Worm (Caenorhabditis elegans): ENCODE measurements around the gene gphr-1.

Gene gphr-1

DNA sequence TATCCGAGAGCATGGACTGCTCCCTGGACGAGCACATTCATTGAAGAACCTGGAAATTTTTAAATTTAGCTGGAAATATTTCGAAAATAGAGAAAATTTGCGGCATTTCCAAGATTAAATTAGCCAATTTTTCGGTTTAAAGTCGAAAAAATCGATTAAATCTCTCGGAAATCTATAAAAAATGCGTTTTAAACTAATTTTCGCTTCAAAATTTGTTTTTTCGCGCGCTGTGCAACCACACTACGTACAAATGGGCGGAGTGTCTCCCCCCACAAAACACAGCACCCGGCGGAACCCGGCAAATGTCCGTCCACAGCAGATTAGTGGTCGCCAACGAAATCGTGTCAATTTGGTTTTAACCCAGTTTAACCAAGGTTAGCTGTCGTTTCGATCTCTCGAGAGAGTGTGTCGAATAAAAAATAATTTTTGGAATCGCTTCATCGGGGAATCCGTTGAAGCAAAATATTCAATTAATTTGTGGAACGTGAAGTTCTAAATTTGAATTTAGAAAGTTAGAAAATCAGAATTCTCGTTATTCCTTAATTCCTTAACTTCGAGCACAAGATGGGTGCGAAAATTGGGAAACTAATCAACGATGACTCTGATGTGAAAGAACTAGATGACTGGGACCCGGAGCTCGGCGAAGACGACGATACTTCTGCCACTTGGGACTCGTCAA, 31.4 kb downstream of the gphr-1 start, which contains the start of the genes tim-1 and Y75B8A.23 (continued):
- TF ChIP-seq sdz-38 (tag; optimal IDR thresholded peaks at IDR 0.05) (peak; percentile 30), D2030.7 (GFP tag; IDR thresholded peaks at IDR 0.05) (peak; percentile 100), snpc-3.4 (tag; optimal IDR thresholded peaks at IDR 0.05) (peak; percentile 99), B0336.3 (GFP tag; IDR thresholded peaks at IDR 0.05) (peak; percentile 95), ceh-27 (GFP tag; optimal IDR thresholded peaks at IDR 0.05) (peak; percentile 94), unc-130 (GFP tag; optimal IDR thresholded peaks at IDR 0.05) (peak; percentile 86), akir-1 (GFP tag; optimal IDR thresholded peaks at IDR 0.05) (peak; percentile 81), him-1 (tag; optimal IDR thresholded peaks at IDR 0.05) (peak; percentile 86), nhr-179 (tag; optimal IDR thresholded peaks at IDR 0.05) (peak; percentile 27), xnd-1 (tag; optimal IDR thresholded peaks at IDR 0.05) (peak; percentile 77), rpc-1 (optimal IDR thresholded peaks at IDR 0.05) (peak; percentile 3), rpc-1 (tag; optimal IDR thresholded peaks at IDR 0.05) (peak; percentile 1), F55B11.4 (tag; optimal IDR thresholded peaks at IDR 0.05; ENCODE audit: borderline replicate concordance, insufficient read depth) (no peak), ztf-18 (tag; optimal IDR thresholded peaks at IDR 0.05) (peak; percentile 74), Y67H2A.10 (GFP tag; conservative IDR thresholded peaks at IDR 0.05) (no peak), F57A8.1 (GFP tag; optimal IDR thresholded peaks at IDR 0.05) (no peak), ceh-40 (GFP tag; IDR thresholded peaks at IDR 0.05) (peak; percentile 67; the same call in 1 of the 2 replicates), let-607 (tag; optimal IDR thresholded peaks at IDR 0.05) (peak; percentile 68 to 84), snpc-1.3 (tag; optimal IDR thresholded peaks at IDR 0.05; ENCODE audit: insufficient read depth) (peak; percentile 98), lsy-27 (tag; optimal IDR thresholded peaks at IDR 0.05; ENCODE audit: borderline replicate concordance, insufficient read depth) (peak; percentile 84), athp-1 (tag; optimal IDR thresholded peaks at IDR 0.05) (peak; percentile 91), nhr-80 (tag; optimal IDR thresholded peaks at IDR 0.05) (peak; percentile 51), snpc-1.1 (tag; optimal IDR thresholded peaks at IDR 0.05; ENCODE audit: insufficient read depth) (peak; percentile 100), F57C9.4 (tag; optimal IDR thresholded peaks at IDR 0.05) (peak; percentile 58), snpc-4 (GFP tag; optimal IDR thresholded peaks at IDR 0.05) (peak; percentile 99), snpc-4 (tag; optimal IDR thresholded peaks at IDR 0.05) (peak; percentile 100), ceh-79 (tag; optimal IDR thresholded peaks at IDR 0.05) (peak; percentile 45), ztf-26 (tag; optimal IDR thresholded peaks at IDR 0.05) (peak; percentile 80), fkh-3 (tag; optimal IDR thresholded peaks at IDR 0.05) (peak; percentile 90), ceh-91 (GFP tag; IDR thresholded peaks at IDR 0.05) (peak; percentile 90), hlh-12 (tag; optimal IDR thresholded peaks at IDR 0.05) (peak; percentile 56), dpl-1 (GFP tag; optimal IDR thresholded peaks at IDR 0.05) (peak; percentile 94), lin-35 (GFP tag; optimal IDR thresholded peaks at IDR 0.05) (peak; percentile 2 to 95 (median 73)), madf-8 (GFP tag; conservative IDR thresholded peaks at IDR 0.05) (peak; percentile 79), attf-6 (GFP tag; IDR thresholded peaks at IDR 0.05) (peak; percentile 99), F49E8.2 (tag; optimal IDR thresholded peaks at IDR 0.05; ENCODE audit: insufficient read depth) (peak; percentile 97), lsl-1 (GFP tag; optimal IDR thresholded peaks at IDR 0.05) (peak; percentile 84), egl-18 (GFP tag; IDR thresholded peaks at IDR 0.05) (peak; percentile 63; the same call in 1 of the 2 replicates), hmg-1.2 (GFP tag; IDR thresholded peaks at IDR 0.05) (peak; percentile 98), rec-8 (tag; optimal IDR thresholded peaks at IDR 0.05) (peak; percentile 7 to 56), B0019.2 (GFP tag; conservative IDR thresholded peaks at IDR 0.05) (peak; percentile 92), madf-10 (tag; optimal IDR thresholded peaks at IDR 0.05) (peak; percentile 73), ets-4 (GFP tag; optimal IDR thresholded peaks at IDR 0.05) (peak; percentile 14), T26A5.8 (tag; optimal IDR thresholded peaks at IDR 0.05) (peak; percentile 44), hrde-1 (tag; optimal IDR thresholded peaks at IDR 0.05; ENCODE audit: borderline replicate concordance) (peak; percentile 65), attf-3 (GFP tag; conservative IDR thresholded peaks at IDR 0.05) (peak; percentile 68)

Measured in whole organism, young adult.